Fruit fly (Drosophila melanogaster): ENCODE measurements around the gene CG8677.

Gene CG8677

DNA sequence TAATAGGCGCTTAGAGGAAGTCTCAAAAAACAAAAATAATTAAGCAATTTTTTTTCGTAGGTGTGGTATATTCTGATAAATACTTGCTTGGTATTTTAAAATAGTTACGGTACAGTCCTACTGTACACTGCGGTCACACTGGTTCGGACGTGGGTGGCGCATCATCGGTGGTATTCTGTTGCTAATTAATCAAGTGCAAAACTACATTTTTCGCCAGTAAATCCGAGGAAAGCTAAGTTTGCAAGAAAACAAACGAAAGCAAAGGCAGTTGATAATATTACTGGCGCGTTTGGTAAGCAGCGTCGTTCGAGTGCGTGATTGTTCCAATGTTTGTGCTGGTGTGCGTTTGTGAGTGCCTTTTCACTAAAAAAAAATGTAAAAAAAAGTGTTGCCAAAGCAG, 41.7 kb downstream of the CG8677 start, which contains the start of gene CG8671:
Gene CG8671, plus strand, starts transcription at position 125 of the 400 bp plus-strand sequence.
- TF ChIP-seq EcR (GFP tag; optimal IDR thresholded peaks at IDR 0.05): no peak
- no peak for TF ChIP-seq CG8478 (optimal IDR thresholded peaks at IDR 0.05)
- TF ChIP-seq Dll (optimal IDR thresholded peaks at IDR 0.05): no peak
- no peak for TF ChIP-seq pan (optimal IDR thresholded peaks at IDR 0.05)
- no peak for TF ChIP-seq usp (GFP tag; optimal IDR thresholded peaks at IDR 0.05)
- TF ChIP-seq psq (optimal IDR thresholded peaks at IDR 0.05): no peak

DNA sequence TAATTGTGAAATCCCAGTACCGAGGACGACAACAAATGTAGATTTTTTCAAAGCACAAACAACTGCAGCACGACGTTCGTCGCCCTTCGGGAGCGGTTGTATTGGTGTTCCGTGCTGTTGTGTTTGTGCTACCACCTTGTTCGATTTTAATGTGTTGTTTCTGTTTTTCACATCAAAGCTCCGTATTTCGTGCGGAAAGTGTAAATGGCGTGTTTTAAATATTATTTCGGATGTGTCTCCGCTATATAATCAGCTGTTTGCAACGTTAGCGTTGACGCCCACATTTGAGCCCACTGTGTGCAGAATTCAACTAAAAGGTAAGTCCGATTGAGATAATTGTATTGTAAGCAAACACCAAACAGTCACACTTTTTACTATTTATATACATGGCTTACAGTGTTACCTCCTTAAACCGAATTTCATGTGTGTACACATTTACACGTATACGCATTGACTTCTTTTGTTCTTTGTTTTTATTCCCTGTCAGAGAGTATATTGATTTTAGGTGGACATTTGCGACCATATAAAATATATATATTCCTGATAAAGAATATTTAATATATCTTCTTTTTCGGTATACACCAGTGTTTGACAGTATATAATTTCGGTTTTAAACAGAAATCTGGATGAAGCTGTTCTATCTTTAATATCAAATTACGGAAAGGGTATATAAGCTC, 42.5 kb downstream of the CG8677 start:
- TF ChIP-seq EcR (GFP tag; optimal IDR thresholded peaks at IDR 0.05) (no peak), usp (GFP tag; optimal IDR thresholded peaks at IDR 0.05) (no peak), Dll (optimal IDR thresholded peaks at IDR 0.05) (no peak), psq (optimal IDR thresholded peaks at IDR 0.05) (no peak), CG8478 (optimal IDR thresholded peaks at IDR 0.05) (no peak), pan (optimal IDR thresholded peaks at IDR 0.05) (no peak)

DNA sequence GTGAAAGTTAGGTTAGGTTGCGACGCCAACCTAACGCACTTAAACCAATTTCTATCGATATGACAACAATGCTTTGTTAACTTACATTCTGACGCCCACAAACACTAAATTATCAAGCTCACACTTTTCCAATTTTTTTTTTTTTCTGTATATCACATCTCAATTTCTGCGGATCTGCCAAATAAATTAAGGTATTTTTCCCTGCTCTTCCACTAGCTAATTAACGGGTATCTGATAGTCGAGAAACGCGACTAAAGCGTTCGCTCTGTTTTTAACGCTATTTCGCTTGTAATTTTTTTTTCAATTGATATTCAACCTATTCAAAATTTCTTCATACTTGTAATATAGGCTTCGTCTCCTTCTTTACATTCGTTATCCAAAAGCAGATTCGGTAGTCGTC, 45.2 kb downstream of the CG8677 start:
- no peak for TF ChIP-seq pan (optimal IDR thresholded peaks at IDR 0.05)
- no peak for TF ChIP-seq CG8478 (optimal IDR thresholded peaks at IDR 0.05)
- no peak for TF ChIP-seq Dll (optimal IDR thresholded peaks at IDR 0.05)
- no peak for TF ChIP-seq usp (GFP tag; optimal IDR thresholded peaks at IDR 0.05)

- TF ChIP-seq EcR (GFP tag; optimal IDR thresholded peaks at IDR 0.05) (no peak), psq (optimal IDR thresholded peaks at IDR 0.05) (no peak), usp (GFP tag; optimal IDR thresholded peaks at IDR 0.05) (no peak), CG8478 (optimal IDR thresholded peaks at IDR 0.05) (no peak), Dll (optimal IDR thresholded peaks at IDR 0.05) (no peak), pan (optimal IDR thresholded peaks at IDR 0.05) (no peak)
Observed at dm6 chr2L:21268140-21268539, 47.0 kb downstream of the CG8677 start.

Measured in whole organism.